Fruit fly (Drosophila melanogaster) whole organism, prepupa: Measurements from ENCODE around the gene Usp12-46.

Source experiments
- CG6276 ChIP-seq: fragments of 200-800 bp; sonication (Bioruptor generic); optimal IDR thresholded peaks from 2 replicates; lab custom pipeline; 2017; ENCODE audit warnings: missing biosample characterization, mild to moderate bottlenecking, missing genetic modification characterization
- Hr39 ChIP-seq: fragments of 200-800 bp; sonication (Bioruptor generic); optimal IDR thresholded peaks from 2 replicates; lab custom pipeline; 2016; ENCODE audit warnings: missing biosample characterization, missing genetic modification characterization
- Lpt ChIP-seq: fragments of 200-800 bp; sonication (Bioruptor generic); optimal IDR thresholded peaks from 3 replicates; lab custom pipeline; 2016; ENCODE audit warnings: missing biosample characterization, missing genetic modification characterization
- OdsH ChIP-seq: fragments of 200-800 bp; sonication (Bioruptor generic); optimal IDR thresholded peaks from 3 replicates; lab custom pipeline; 2016; ENCODE audit warnings: missing biosample characterization, missing genetic modification characterization
- dac ChIP-seq: fragments of 200-800 bp; sonication (Bioruptor generic); optimal IDR thresholded peaks from 2 replicates; lab custom pipeline; 2017; ENCODE audit warnings: missing biosample characterization, mild to moderate bottlenecking, missing genetic modification characterization
- salr ChIP-seq, 2 experiments: fragments of 200-800 bp; sonication (Bioruptor generic); optimal IDR thresholded peaks; 3 replicates each; lab custom pipeline; 2016 to 2018; ENCODE audit warnings: missing biosample characterization in 2 of 2, missing genetic modification characterization in 2 of 2, mild to moderate bottlenecking in 1 of 2
- svp ChIP-seq: fragments of 200-800 bp; sonication (Bioruptor generic); peaks from one replicate; lab custom pipeline; 2016; ENCODE audit warnings: missing biosample characterization, missing genetic modification characterization

DNA sequence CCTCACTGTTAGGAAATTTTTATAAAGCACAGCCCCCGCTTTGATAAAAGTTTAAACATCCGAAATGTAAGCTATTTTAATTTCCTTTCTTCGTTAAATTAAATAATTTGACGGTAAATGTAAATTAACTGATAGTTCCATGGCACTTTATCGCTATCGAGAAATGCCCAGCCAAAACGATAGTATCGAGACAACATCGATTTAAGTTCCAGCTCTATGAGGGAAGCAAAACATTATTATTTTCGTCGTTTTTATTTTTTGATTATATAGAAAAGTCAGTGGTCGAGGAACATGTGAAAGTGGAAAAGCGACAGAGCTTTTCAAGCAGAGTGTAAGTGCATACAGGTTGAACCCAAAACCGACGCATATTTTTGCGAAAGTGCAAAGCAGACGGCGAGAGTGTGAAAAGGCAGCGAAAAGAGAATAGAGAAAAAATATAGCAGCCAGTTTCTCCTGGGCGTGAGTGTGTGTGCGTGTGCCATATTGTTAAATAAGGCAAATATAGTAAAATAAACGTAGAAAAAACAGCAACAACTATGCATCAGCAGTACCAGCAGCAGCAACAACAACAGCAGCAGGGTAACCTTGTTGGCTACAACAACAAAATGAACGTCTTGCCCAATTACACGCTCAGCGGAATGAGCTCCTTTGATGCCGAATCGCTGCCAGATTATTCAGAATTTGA, 23.8 kb upstream of the Usp12-46 start, which contains the start of gene CG45049:
- no peak for TF ChIP-seq dac (GFP tag; lab: Kevin White, UChicago)
- TF ChIP-seq Hr39 (GFP tag; lab: Kevin White, UChicago) = peak; percentile 31
- no peak for TF ChIP-seq CG6276 (GFP tag; lab: Kevin White, UChicago)
- TF ChIP-seq Lpt = no peak
- TF ChIP-seq svp (GFP tag; lab: Kevin White, UChicago) = no peak
- TF ChIP-seq OdsH (GFP tag; lab: Kevin White, UChicago) = no peak
- no peak for TF ChIP-seq salr (GFP tag; optimal IDR thresholded peaks at IDR 0.05; lab: Kevin White, UChicago)
